Fruit fly (Drosophila melanogaster) whole organism, embryonic: ENCODE measurements around the gene CG6959.
A peak's percentile ranks its signal among the peaks of the same experiment; 100 is the strongest.

Source experiments
- CG10267 ChIP-seq: fragments of 200-800 bp; sonication (Bioruptor generic); optimal IDR thresholded peaks from 2 replicates; lab custom pipeline; 2018; ENCODE audit warnings: missing biosample characterization, mild to moderate bottlenecking, missing genetic modification characterization, moderate library complexity
- CG10431 ChIP-seq: fragments of 200-800 bp; sonication (Bioruptor generic); optimal IDR thresholded peaks from 3 replicates; lab custom pipeline; 2018; ENCODE audit warnings: missing biosample characterization, mild to moderate bottlenecking, missing genetic modification characterization
- CG11504 ChIP-seq: fragments of 200-800 bp; sonication (Bioruptor generic); optimal IDR thresholded peaks from 3 replicates; lab custom pipeline; 2019; ENCODE audit warnings: missing biosample characterization, mild to moderate bottlenecking, missing genetic modification characterization, moderate library complexity
- CG11695 ChIP-seq: fragments of 200-800 bp; sonication (Bioruptor generic); IDR thresholded peaks from 3 replicates; pipeline ENCODE4 v1.3.6; 2022; ENCODE audit warnings: missing biosample characterization, missing genetic modification characterization
- CG15514 ChIP-seq: fragments of 200-800 bp; sonication (Bioruptor generic); optimal IDR thresholded peaks from 3 replicates; lab custom pipeline; 2017; ENCODE audit warnings: missing biosample characterization, missing genetic modification characterization, mild to moderate bottlenecking, moderate library complexity, missing genetic modification reagents
- CG17186 ChIP-seq: fragments of 200-800 bp; sonication (Bioruptor generic); optimal IDR thresholded peaks from 3 replicates; lab custom pipeline; 2017; ENCODE audit warnings: missing biosample characterization, missing genetic modification reagents, missing genetic modification characterization
- CG17912 ChIP-seq: fragments of 200-800 bp; sonication (Bioruptor generic); optimal IDR thresholded peaks from 2 replicates; lab custom pipeline; 2018; ENCODE audit warnings: missing biosample characterization, mild to moderate bottlenecking, missing genetic modification characterization
- CG18011 ChIP-seq: fragments of 200-800 bp; sonication (Bioruptor generic); optimal IDR thresholded peaks from 2 replicates; lab custom pipeline; 2017; ENCODE audit warnings: missing biosample characterization, missing genetic modification characterization, mild to moderate bottlenecking, moderate library complexity, missing genotype
- CG18262 ChIP-seq: fragments of 200-800 bp; optimal IDR thresholded peaks from 3 replicates; lab custom pipeline; 2019; ENCODE audit warnings: missing biosample characterization, mild to moderate bottlenecking, missing genetic modification characterization, moderate library complexity
- CG31365 ChIP-seq: fragments of 200-800 bp; sonication (Bioruptor generic); optimal IDR thresholded peaks from 2 replicates; lab custom pipeline; 2018; ENCODE audit warnings: missing biosample characterization, mild to moderate bottlenecking, missing genetic modification characterization
- CG34224 ChIP-seq: fragments of 200-800 bp; sonication (Bioruptor generic); IDR thresholded peaks from 3 replicates; pipeline ENCODE4 v1.3.6; 2022; ENCODE audit warnings: missing biosample characterization, missing genetic modification characterization; ENCODE audit not compliant: partially characterized antibody
- CG34376 ChIP-seq: fragments of 200-800 bp; sonication (Bioruptor generic); optimal IDR thresholded peaks from 2 replicates; lab custom pipeline; 2018; ENCODE audit warnings: missing biosample characterization, mild to moderate bottlenecking, missing genetic modification characterization
- CG5180 ChIP-seq: fragments of 200-800 bp; sonication (Bioruptor generic); optimal IDR thresholded peaks from 3 replicates; lab custom pipeline; 2017; ENCODE audit warnings: missing biosample characterization, missing genetic modification characterization, mild to moderate bottlenecking, moderate library complexity, missing genetic modification reagents
- CG7357 ChIP-seq: fragments of 200-800 bp; sonication (Bioruptor generic); IDR thresholded peaks from 3 replicates; pipeline ENCODE4 v1.3.6; 2022; ENCODE audit warnings: missing biosample characterization, missing genetic modification characterization
- CG7786 ChIP-seq: fragments of 200-800 bp; sonication (Bioruptor generic); optimal IDR thresholded peaks from 2 replicates; lab custom pipeline; 2016; ENCODE audit warnings: missing biosample characterization, missing genetic modification characterization
- CG8359 ChIP-seq: fragments of 200-800 bp; sonication (Bioruptor generic); optimal IDR thresholded peaks from 2 replicates; lab custom pipeline; 2017; ENCODE audit warnings: missing biosample characterization, mild to moderate bottlenecking, missing genetic modification characterization, borderline replicate concordance
- Chrac-16 ChIP-seq: fragments of 200-800 bp; sonication (Bioruptor generic); optimal IDR thresholded peaks from 3 replicates; lab custom pipeline; 2016; ENCODE audit warnings: missing biosample characterization, missing genetic modification characterization
- CoRest ChIP-seq: fragments of 200-800 bp; sonication (Bioruptor generic); optimal IDR thresholded peaks from 3 replicates; lab custom pipeline; 2018; ENCODE audit warnings: missing biosample characterization, mild to moderate bottlenecking, missing genetic modification characterization, moderate library complexity
- D19B ChIP-seq: fragments of 200-800 bp; sonication (Bioruptor generic); optimal IDR thresholded peaks from 2 replicates; lab custom pipeline; 2017; ENCODE audit warnings: missing biosample characterization, mild to moderate bottlenecking, missing genetic modification characterization
- Dek ChIP-seq: fragments of 200-800 bp; sonication (Bioruptor generic); optimal IDR thresholded peaks from 3 replicates; lab custom pipeline; 2019; ENCODE audit warnings: missing biosample characterization, mild to moderate bottlenecking, missing genetic modification characterization, moderate library complexity
- Ets97D ChIP-seq: fragments of 200-800 bp; sonication (Bioruptor generic); optimal IDR thresholded peaks from 3 replicates; lab custom pipeline; 2016; ENCODE audit warnings: missing biosample characterization, missing genetic modification characterization
- Hr78 ChIP-seq, 2 experiments: fragments of 200-800 bp in 1 of 2; fragments of >200 bp in 1 of 2; sonication (Bioruptor generic) in 1 of 2; optimal IDR thresholded peaks; 2 replicates each; lab custom pipeline; 2017 to 2019; ENCODE audit warnings: missing biosample characterization in 2 of 2, missing genetic modification characterization in 2 of 2, mild to moderate bottlenecking in 1 of 2, moderate library complexity in 1 of 2
- Med ChIP-seq: fragments of 200-800 bp; sonication (Bioruptor generic); peaks from one replicate; lab custom pipeline; 2016; ENCODE audit warnings: missing biosample characterization, missing genetic modification characterization, mild to moderate bottlenecking, inconsistent platforms, moderate library complexity
- Mes4 ChIP-seq: fragments of 200-800 bp; sonication (Bioruptor generic); optimal IDR thresholded peaks from 2 replicates; lab custom pipeline; 2016; ENCODE audit warnings: missing biosample characterization, missing genetic modification characterization
- Nf-YC ChIP-seq: fragments of 200-800 bp; optimal IDR thresholded peaks from 3 replicates; lab custom pipeline; 2019; ENCODE audit warnings: missing biosample characterization, mild to moderate bottlenecking, missing genetic modification characterization, moderate library complexity
- Scr ChIP-seq: fragments of 200-800 bp; sonication (Bioruptor generic); IDR thresholded peaks from 2 replicates; pipeline ENCODE4 v1.3.6; 2022; ENCODE audit warnings: missing biosample characterization, missing genetic modification characterization; ENCODE audit not compliant: partially characterized antibody
- Six4 ChIP-seq: fragments of 200-800 bp; sonication (Bioruptor generic); optimal IDR thresholded peaks from 2 replicates; lab custom pipeline; 2016; ENCODE audit warnings: missing biosample characterization, missing genetic modification characterization
- Sox100B ChIP-seq: fragments of 200-800 bp; sonication (Bioruptor generic); optimal IDR thresholded peaks from 3 replicates; lab custom pipeline; 2018; ENCODE audit warnings: missing biosample characterization, mild to moderate bottlenecking, missing genetic modification characterization
- Sox102F ChIP-seq: fragments of 200-800 bp; sonication (Bioruptor generic); optimal IDR thresholded peaks from 2 replicates; lab custom pipeline; 2018; ENCODE audit warnings: missing biosample characterization, mild to moderate bottlenecking, missing genetic modification characterization, moderate library complexity
- Sry-δ ChIP-seq: fragments of 200-800 bp; sonication (Bioruptor generic); optimal IDR thresholded peaks from 2 replicates; lab custom pipeline; 2016; ENCODE audit warnings: missing biosample characterization, missing genetic modification characterization
- az2 ChIP-seq: fragments of 200-800 bp; sonication (Bioruptor generic); optimal IDR thresholded peaks from 3 replicates; lab custom pipeline; 2016; ENCODE audit warnings: missing biosample characterization, missing genetic modification characterization
- caup ChIP-seq: fragments of 200-800 bp; sonication (Bioruptor generic); optimal IDR thresholded peaks from 3 replicates; lab custom pipeline; 2017; ENCODE audit warnings: missing biosample characterization, mild to moderate bottlenecking, missing genetic modification characterization, moderate library complexity; ENCODE audit not compliant: severe bottlenecking
- cg ChIP-seq: fragments of 200-800 bp; sonication (Bioruptor generic); optimal IDR thresholded peaks from 3 replicates; lab custom pipeline; 2019; ENCODE audit warnings: missing biosample characterization, mild to moderate bottlenecking, missing genetic modification characterization, moderate library complexity
- crol ChIP-seq: fragments of 200-800 bp; sonication (Bioruptor generic); IDR thresholded peaks from 2 replicates; pipeline ENCODE4 v1.3.6; 2022; ENCODE audit warnings: missing biosample characterization, missing genetic modification characterization
- esg ChIP-seq: fragments of 200-800 bp; sonication (Bioruptor generic); conservative IDR thresholded peaks from 2 replicates; pipeline ENCODE4 v1.3.6; 2022; ENCODE audit warnings: missing biosample characterization, missing genetic modification characterization
- ewg ChIP-seq: fragments of 200-800 bp; sonication (Bioruptor generic); optimal IDR thresholded peaks from 3 replicates; lab custom pipeline; 2017; ENCODE audit warnings: mild to moderate bottlenecking, missing biosample characterization, missing genetic modification reagents, missing genetic modification characterization
- gcm2 ChIP-seq: fragments of 200-800 bp; sonication (Bioruptor generic); optimal IDR thresholded peaks from 2 replicates; lab custom pipeline; 2016; ENCODE audit warnings: missing biosample characterization, missing genetic modification characterization
- hb ChIP-seq: fragments of 200-800 bp; sonication (Bioruptor generic); IDR thresholded peaks from 3 replicates; pipeline ENCODE4 v1.3.6; 2022; ENCODE audit warnings: missing biosample characterization, missing genetic modification characterization; ENCODE audit not compliant: partially characterized antibody
- hkb ChIP-seq, 2 experiments: fragments of 200-800 bp in 1 of 2; fragments of >200 bp in 1 of 2; sonication (Bioruptor generic) in 1 of 2; IDR thresholded peaks in 1 of 2; optimal IDR thresholded peaks in 1 of 2; 2 replicates each; pipeline versions ENCODE4 v1.3.6 to Lab custom; 2017 to 2022; ENCODE audit warnings: missing biosample characterization in 1 of 2, missing genetic modification characterization in 1 of 2
- knrl ChIP-seq: fragments of 200-800 bp; sonication (Bioruptor generic); IDR thresholded peaks from 3 replicates; pipeline ENCODE4 v1.3.6; 2022; ENCODE audit warnings: missing biosample characterization, missing genetic modification characterization; ENCODE audit not compliant: partially characterized antibody
- luna ChIP-seq: fragments of 200-800 bp; sonication (Bioruptor generic); optimal IDR thresholded peaks from 2 replicates; lab custom pipeline; 2016; ENCODE audit warnings: missing biosample characterization, missing genetic modification characterization
- mam ChIP-seq: fragments of 200-800 bp; sonication (Bioruptor generic); optimal IDR thresholded peaks from 3 replicates; lab custom pipeline; 2016; ENCODE audit warnings: missing biosample characterization, missing genetic modification characterization
- p53 ChIP-seq: fragments of 200-800 bp; sonication (Bioruptor generic); optimal IDR thresholded peaks from 2 replicates; lab custom pipeline; 2016; ENCODE audit warnings: missing biosample characterization, missing genetic modification characterization
- ranshi ChIP-seq: fragments of 200-800 bp; sonication (Bioruptor generic); IDR thresholded peaks from 2 replicates; pipeline ENCODE4 v1.3.6; 2022; ENCODE audit warnings: missing biosample characterization, missing genetic modification characterization
- repo ChIP-seq: fragments of 200-800 bp; sonication (Bioruptor generic); optimal IDR thresholded peaks from 2 replicates; lab custom pipeline; 2016; ENCODE audit warnings: missing biosample characterization, missing genetic modification characterization
- sob ChIP-seq: fragments of 200-800 bp; sonication (Bioruptor generic); IDR thresholded peaks from 2 replicates; pipeline ENCODE4 v1.3.6; 2022; ENCODE audit warnings: missing biosample characterization, missing genetic modification characterization
- tll ChIP-seq, 2 experiments: fragments of 200-800 bp in 1 of 2; fragments of >200 bp in 1 of 2; sonication (Bioruptor generic) in 1 of 2; optimal IDR thresholded peaks; 2 replicates each; lab custom pipeline; 2017 to 2019; ENCODE audit warnings: missing biosample characterization in 2 of 2, missing genetic modification characterization in 2 of 2, mild to moderate bottlenecking in 1 of 2, moderate library complexity in 1 of 2
- vnd ChIP-seq: fragments of 200-800 bp; sonication (Bioruptor generic); IDR thresholded peaks from 3 replicates; pipeline ENCODE4 v1.3.6; 2022; ENCODE audit warnings: missing biosample characterization, missing genetic modification characterization; ENCODE audit not compliant: partially characterized antibody

CG6959 gene

dm6 chr3R:11773999-11774397, 95.3 kb downstream of the CG6959 start (continued):
- TF ChIP-seq knrl (GFP tag; lab: Robert Waterston, UW) (no peak), CG10431 (GFP tag; lab: Kevin White, UChicago) (peak; percentile 43), gcm2 (GFP tag; lab: Kevin White, UChicago) (no peak), caup (peak; percentile 63), tll (GFP tag; optimal IDR thresholded peaks at IDR 0.05; lab: Kevin White, UChicago) (no peak), Sox100B (GFP tag; lab: Kevin White, UChicago) (peak; percentile 80), Scr (GFP tag; lab: Robert Waterston, UW) (no peak), Sry-δ (GFP tag; lab: Kevin White, UChicago) (no peak), Mes4 (GFP tag; lab: Kevin White, UChicago) (no peak), sob (no peak), p53 (no peak), CG5180 (peak; percentile 51), CoRest (tag; lab: Kevin White, UChicago) (peak; percentile 89), Hr78 (GFP tag; optimal IDR thresholded peaks at IDR 0.05; lab: Kevin White, UChicago) (peak in 1 of 2 experiments; percentile 53), Six4 (GFP tag; lab: Kevin White, UChicago) (peak; percentile 48), Med (GFP tag; lab: Kevin White, UChicago) (no peak), Nf-YC (tag; lab: Kevin White, UChicago) (peak; percentile 68), cg (GFP tag; lab: Kevin White, UChicago) (no peak), ranshi (GFP tag; lab: Robert Waterston, UW) (0 out of 2 replicates have a peak, but pooled peaks have one; percentile 13), Chrac-16 (GFP tag; lab: Kevin White, UChicago) (peak; percentile 53), esg (GFP tag; lab: Robert Waterston, UW) (peak; percentile 55), CG17912 (GFP tag; lab: Kevin White, UChicago) (no peak), CG7786 (GFP tag; lab: Kevin White, UChicago) (peak; percentile 30), CG31365 (tag; lab: Kevin White, UChicago) (no peak), CG17186 (GFP tag; lab: Kevin White, UChicago) (no peak), CG18262 (tag; lab: Kevin White, UChicago) (peak; percentile 87), CG10267 (tag; lab: Kevin White, UChicago) (peak; percentile 81), luna (GFP tag; lab: Kevin White, UChicago) (no peak), hkb (optimal IDR thresholded peaks at IDR 0.05; lab: Kevin White, UChicago) (no peak), hkb (GFP tag; IDR thresholded peaks at IDR 0.05; lab: Robert Waterston, UW) (no peak), repo (no peak), vnd (no peak), CG11504 (tag; lab: Kevin White, UChicago) (peak; percentile 86), CG15514 (GFP tag; lab: Kevin White, UChicago) (no peak), CG11695 (GFP tag; lab: Robert Waterston, UW) (peak; percentile 49; the same call in 2 of the 3 replicates), az2 (GFP tag; lab: Kevin White, UChicago) (peak; percentile 62), CG34224 (GFP tag; lab: Robert Waterston, UW) (no peak), hb (no peak), crol (GFP tag; lab: Robert Waterston, UW) (no peak), CG34376 (peak; percentile 59), ewg (GFP tag; lab: Kevin White, UChicago) (peak; percentile 26), mam (GFP tag; lab: Kevin White, UChicago) (peak; percentile 39), Ets97D (no peak), CG7357 (GFP tag; lab: Robert Waterston, UW) (0 out of 3 replicates have a peak, but pooled peaks have one; percentile 18), Dek (tag; lab: Kevin White, UChicago) (peak; percentile 75), Sox102F (GFP tag; lab: Kevin White, UChicago) (peak; percentile 74), D19B (peak; percentile 18), CG8359 (GFP tag; lab: Kevin White, UChicago) (peak; percentile 32), CG18011 (GFP tag; lab: Kevin White, UChicago) (no peak)
